Fruit fly (Drosophila melanogaster) S2 (cell line): ENCODE data around the gene CG17732.
A peak's percentile ranks its signal among the peaks of the same experiment; 100 is the strongest.

Source experiments
- CG8478 ChIP-seq: fragments of >200 bp; optimal IDR thresholded peaks from 2 replicates; lab custom pipeline; 2018
- CTCF ChIP-seq, 2 experiments: fragments of >200 bp; optimal IDR thresholded peaks; 2 replicates each; lab custom pipeline; 2018

Gene CG17732

DNA sequence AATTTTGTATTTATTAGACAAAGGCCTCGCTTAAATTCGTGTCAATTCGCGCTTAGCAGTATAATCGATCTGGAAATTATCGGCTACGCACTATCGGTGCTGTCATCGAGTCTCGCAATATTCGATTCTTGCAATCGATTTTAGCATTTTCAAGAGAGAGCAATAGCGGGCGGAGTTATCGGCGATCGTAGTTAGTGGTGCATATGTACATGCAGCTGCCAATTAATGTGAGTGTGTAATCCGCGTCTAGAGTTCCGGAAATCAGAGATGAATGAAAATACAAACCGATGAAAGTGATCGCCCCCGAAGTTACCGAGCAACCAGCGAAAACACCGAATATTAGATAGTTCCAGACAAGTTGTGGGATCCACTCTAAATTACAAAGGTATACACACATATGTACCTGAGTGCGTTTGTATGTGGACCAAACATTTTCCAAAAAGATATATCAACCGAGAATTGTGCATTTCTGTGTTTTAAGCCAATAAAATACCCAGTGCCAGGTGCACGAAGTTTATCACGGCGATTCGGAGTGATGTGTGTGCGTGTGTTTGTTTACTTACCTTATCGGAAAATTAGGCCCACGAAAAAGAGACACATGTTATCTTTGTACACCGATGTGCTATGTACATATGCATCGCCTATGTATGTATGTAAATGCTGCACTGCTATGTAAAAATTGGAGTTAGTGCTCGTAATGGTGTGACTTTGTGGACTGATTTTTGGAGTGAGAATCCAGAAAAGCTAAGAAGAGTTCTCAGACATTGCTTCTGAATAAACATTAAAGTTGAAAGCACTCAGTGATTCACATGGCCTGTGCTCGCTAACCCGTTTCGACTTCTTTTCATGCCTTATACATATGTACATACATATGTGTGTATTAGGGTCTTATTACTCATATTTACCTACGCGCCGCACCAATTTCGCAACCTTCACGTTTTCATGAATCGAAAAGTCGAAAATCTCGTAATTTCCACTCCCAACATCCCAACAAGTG is 25.1 kb downstream of the CG17732 start:
- TF ChIP-seq CTCF (optimal IDR thresholded peaks at IDR 0.05; lab: Kevin White, UChicago) (peak; percentile 20 to 27), CG8478 (lab: Kevin White, UChicago) (no peak)

DNA sequence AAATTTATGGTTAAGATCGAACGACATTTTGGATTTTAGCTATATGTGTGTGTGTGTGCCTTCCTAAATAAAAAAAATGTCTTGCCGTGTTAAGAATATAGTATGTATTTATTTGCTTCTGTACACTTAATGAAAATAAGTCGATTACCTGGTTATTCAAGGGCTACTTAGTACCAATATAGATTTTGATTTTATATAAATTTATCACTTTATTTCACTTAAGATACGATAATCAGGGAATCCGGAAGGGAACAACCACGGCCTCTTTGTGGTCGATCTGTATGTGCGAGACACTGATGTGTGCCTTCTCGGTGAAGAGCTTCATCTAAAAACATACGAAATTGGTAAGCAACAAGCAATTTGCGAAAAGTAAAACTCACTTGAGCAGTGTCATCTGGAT is 46.2 kb downstream of the CG17732 start, which contains the start of gene CG14183:
TSS of gene CG14183 (minus strand) at position 101 of the 400 bp plus-strand sequence.
- TF ChIP-seq CG8478 (lab: Kevin White, UChicago), result no peak
- no peak for TF ChIP-seq CTCF (optimal IDR thresholded peaks at IDR 0.05; lab: Kevin White, UChicago)

DNA sequence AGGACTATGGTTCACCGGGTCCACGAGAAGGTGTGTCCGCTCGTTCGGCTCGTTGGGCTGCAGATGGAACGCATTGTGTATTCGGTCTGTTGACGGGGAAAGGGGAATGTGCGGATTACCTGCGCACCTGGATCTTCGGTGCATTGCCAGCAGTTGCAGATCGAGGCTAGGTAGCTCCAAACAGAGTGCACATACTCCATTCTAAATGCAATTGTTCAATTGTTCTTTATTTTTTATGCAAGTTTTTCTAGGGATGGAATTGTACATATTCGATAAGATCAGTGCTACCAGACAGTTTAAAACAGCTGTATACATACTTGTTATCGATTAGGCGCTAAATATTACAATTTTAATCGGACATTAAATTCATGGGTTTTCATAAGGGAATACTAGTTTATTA is 47.3 kb downstream of the CG17732 start, which contains the start of gene Lamtor1:
TSS of gene Lamtor1 (minus strand) at position 268 of the 400 bp plus-strand sequence.
- TF ChIP-seq CTCF (optimal IDR thresholded peaks at IDR 0.05; lab: Kevin White, UChicago), result no peak
